Worm (Caenorhabditis elegans): Measurements from ENCODE around the gene C02F12.8.

C02F12.8 gene

DNA sequence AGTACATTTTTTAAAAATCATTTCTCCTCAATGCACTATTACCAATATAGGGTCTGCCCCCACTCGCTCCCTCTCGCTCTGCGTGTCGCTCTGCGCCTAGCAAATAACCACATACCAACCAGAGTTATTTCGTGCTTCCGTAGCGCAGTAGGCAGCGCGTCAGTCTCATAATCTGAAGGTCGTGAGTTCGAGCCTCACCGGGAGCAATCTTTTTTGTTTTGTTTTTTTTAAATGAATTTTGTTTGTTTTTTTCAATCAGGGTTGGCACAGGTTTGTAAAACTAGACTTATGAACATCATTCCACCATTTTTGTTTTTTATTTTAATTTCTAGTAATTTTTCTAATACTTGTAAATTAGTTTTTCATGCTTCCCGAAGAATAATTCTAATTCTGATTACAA lies 4.6 kb upstream of the C02F12.8 start (continued):
- TF ChIP-seq nhr-47 (tag; optimal IDR thresholded peaks at IDR 0.05): peak; percentile 83
- TF ChIP-seq lsy-2 (tag; optimal IDR thresholded peaks at IDR 0.05): peak; percentile 55 to 60
- no peak for TF ChIP-seq lir-3 (tag; optimal IDR thresholded peaks at IDR 0.05; ENCODE audit: poor library complexity)
- peak; percentile 50 for TF ChIP-seq skn-1 (tag; optimal IDR thresholded peaks at IDR 0.05)
- TF ChIP-seq vab-15 (tag; optimal IDR thresholded peaks at IDR 0.05): no peak
- TF ChIP-seq hpl-2 (GFP tag; optimal IDR thresholded peaks at IDR 0.05): no peak
- no peak for TF ChIP-seq F16B12.6 (tag; optimal IDR thresholded peaks at IDR 0.05)
- TF ChIP-seq C16A3.4 (tag; optimal IDR thresholded peaks at IDR 0.05): peak; percentile 57
- peak; percentile 51 for TF ChIP-seq fkh-10 (GFP tag; optimal IDR thresholded peaks at IDR 0.05)
- no peak for TF ChIP-seq unc-62 (GFP tag; optimal IDR thresholded peaks at IDR 0.05)
- TF ChIP-seq ces-1 (GFP tag; optimal IDR thresholded peaks at IDR 0.05): no peak
- TF ChIP-seq sup-37 (GFP tag; optimal IDR thresholded peaks at IDR 0.05): no peak
- TF ChIP-seq pax-3 (tag; optimal IDR thresholded peaks at IDR 0.05): peak; percentile 35
- TF ChIP-seq ceh-88 (GFP tag; IDR thresholded peaks at IDR 0.05): no peak
- no peak for TF ChIP-seq ets-5 (GFP tag; IDR thresholded peaks at IDR 0.05)
- TF ChIP-seq mdl-1 (tag; optimal IDR thresholded peaks at IDR 0.05): peak in 1 of 2 experiments; percentile 47
- peak; percentile 69 for TF ChIP-seq rnt-1 (tag; optimal IDR thresholded peaks at IDR 0.05)
- no peak for TF ChIP-seq nhr-237 (tag; optimal IDR thresholded peaks at IDR 0.05)
- TF ChIP-seq aha-1 (tag; optimal IDR thresholded peaks at IDR 0.05): no peak
- no peak for TF ChIP-seq alr-1 (tag; optimal IDR thresholded peaks at IDR 0.05; ENCODE audit: borderline replicate concordance)
- TF ChIP-seq grh-1 (GFP tag; IDR thresholded peaks at IDR 0.05): no peak
- TF ChIP-seq zip-4 (GFP tag; optimal IDR thresholded peaks at IDR 0.05): peak; percentile 35
- no peak for TF ChIP-seq Y116A8C.19 (tag; optimal IDR thresholded peaks at IDR 0.05; ENCODE audit: borderline replicate concordance)
- TF ChIP-seq snu-23 (GFP tag; optimal IDR thresholded peaks at IDR 0.05): peak; percentile 82
- TF ChIP-seq unc-98 (GFP tag; IDR thresholded peaks at IDR 0.05): no peak
- TF ChIP-seq elt-2 (tag; optimal IDR thresholded peaks at IDR 0.05): peak; percentile 17
- TF ChIP-seq nhr-12 (tag; optimal IDR thresholded peaks at IDR 0.05): no peak
- peak; percentile 77 for TF ChIP-seq irx-1 (tag; optimal IDR thresholded peaks at IDR 0.05)
- peak; percentile 72 for TF ChIP-seq lin-14 (GFP tag; optimal IDR thresholded peaks at IDR 0.05)
- TF ChIP-seq zag-1 (tag; optimal IDR thresholded peaks at IDR 0.05): no peak
- TF ChIP-seq fkh-8 (tag; optimal IDR thresholded peaks at IDR 0.05): peak; percentile 55
- peak; percentile 79 for TF ChIP-seq nhr-71 (tag; optimal IDR thresholded peaks at IDR 0.05)
- TF ChIP-seq nhr-76 (tag; optimal IDR thresholded peaks at IDR 0.05): no peak
- TF ChIP-seq lin-15B (tag; optimal IDR thresholded peaks at IDR 0.05): no peak
- peak; percentile 62 for TF ChIP-seq nhr-85 (tag)

DNA sequence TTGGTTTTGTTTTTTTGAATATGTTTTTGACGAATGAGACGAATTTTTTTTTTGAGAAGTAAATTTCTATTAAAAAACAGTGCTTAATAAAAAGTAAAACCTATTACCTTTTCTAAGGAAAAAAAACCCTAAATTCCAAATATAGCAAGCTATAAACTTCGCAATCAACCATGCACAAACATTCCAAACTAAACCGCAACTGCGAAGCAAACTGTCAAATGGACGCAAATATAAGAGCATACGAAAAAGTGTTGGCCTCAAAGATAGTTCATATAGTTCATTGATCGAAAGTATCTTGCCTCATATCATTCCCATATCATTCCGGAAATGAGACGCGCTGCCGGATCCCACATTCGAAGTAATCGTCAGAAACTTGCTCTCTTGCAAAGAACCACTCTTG lies 3.6 kb upstream of the C02F12.8 start, which contains the start of gene C01C4.3:
Gene C01C4.3 (plus strand): TSS at position 301 of the 400 bp plus-strand sequence.
- TF ChIP-seq efl-1 (optimal IDR thresholded peaks at IDR 0.05): no peak
- peak in 1 of 2 experiments; percentile 32 for TF ChIP-seq efl-1 (GFP tag; optimal IDR thresholded peaks at IDR 0.05 in 1 of 2)
- no peak for TF ChIP-seq rnt-1 (tag; optimal IDR thresholded peaks at IDR 0.05)

DNA sequence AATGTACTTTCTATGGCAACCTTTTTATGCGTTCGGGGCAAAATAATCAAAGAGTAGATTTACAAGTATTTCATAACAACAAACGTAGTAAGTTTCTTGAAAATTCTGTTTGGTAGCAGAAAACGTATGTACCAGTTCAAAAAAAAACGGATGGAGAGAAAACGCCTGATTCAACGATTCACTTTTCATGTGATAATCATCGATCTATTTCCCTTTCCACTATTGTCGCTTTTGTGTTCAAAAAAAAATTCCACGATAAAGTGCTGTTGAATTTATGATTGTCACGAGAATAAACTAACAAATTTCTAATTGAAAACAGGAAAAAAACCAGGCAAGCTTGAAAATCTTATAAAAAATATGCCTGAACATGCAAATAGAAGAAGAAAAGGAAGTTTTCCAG lies 2.8 kb upstream of the C02F12.8 start:
- peak; percentile 67 for TF ChIP-seq blmp-1 (tag; optimal IDR thresholded peaks at IDR 0.05)
- no peak for TF ChIP-seq fkh-8 (tag; optimal IDR thresholded peaks at IDR 0.05)

DNA sequence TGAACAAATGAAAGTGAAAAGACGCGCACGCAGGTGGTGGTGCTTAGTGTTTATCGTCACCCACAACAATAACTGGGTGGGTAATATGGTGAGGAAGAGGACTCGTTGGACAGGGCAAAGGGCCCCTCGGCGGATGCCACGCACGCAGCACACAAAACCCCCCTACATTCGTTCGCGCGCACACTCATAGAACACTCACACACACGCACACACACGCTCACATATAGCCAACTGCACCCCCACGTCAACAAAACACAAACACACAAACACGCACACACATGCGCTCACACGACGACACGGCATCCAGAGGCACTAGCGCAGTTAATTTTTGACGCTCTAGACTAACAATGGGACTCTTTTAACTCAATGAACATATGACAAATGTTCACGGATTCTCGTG lies 1.1 kb upstream of the C02F12.8 start:
- no peak for TF ChIP-seq egl-27 (tag; optimal IDR thresholded peaks at IDR 0.05)
- no peak for TF ChIP-seq mab-9 (GFP tag; IDR thresholded peaks at IDR 0.05)
- TF ChIP-seq efl-3 (GFP tag; optimal IDR thresholded peaks at IDR 0.05): no peak
- TF ChIP-seq fkh-4 (tag; optimal IDR thresholded peaks at IDR 0.05; ENCODE audit: borderline replicate concordance): no peak
- no peak for TF ChIP-seq fos-1 (tag; optimal IDR thresholded peaks at IDR 0.05)
- peak; percentile 24 for TF ChIP-seq rnt-1 (tag; optimal IDR thresholded peaks at IDR 0.05)
- no peak for TF ChIP-seq nhr-77 (tag; optimal IDR thresholded peaks at IDR 0.05)
- TF ChIP-seq unc-30 (tag; optimal IDR thresholded peaks at IDR 0.05): no peak
- TF ChIP-seq snu-23 (GFP tag; optimal IDR thresholded peaks at IDR 0.05): peak; percentile 64
- TF ChIP-seq C34B4.2 (tag; optimal IDR thresholded peaks at IDR 0.05): no peak
- peak; percentile 34 for TF ChIP-seq xbp-1 (tag; optimal IDR thresholded peaks at IDR 0.05)
- peak; percentile 40 for TF ChIP-seq blmp-1 (tag; optimal IDR thresholded peaks at IDR 0.05)
- TF ChIP-seq nhr-12 (tag; optimal IDR thresholded peaks at IDR 0.05): no peak
- no peak for TF ChIP-seq nhr-11 (tag; optimal IDR thresholded peaks at IDR 0.05)
- TF ChIP-seq alr-1 (tag; optimal IDR thresholded peaks at IDR 0.05; ENCODE audit: borderline replicate concordance): no peak
- TF ChIP-seq nhr-85 (tag): no peak
- no peak for TF ChIP-seq zag-1 (tag; optimal IDR thresholded peaks at IDR 0.05)
- TF ChIP-seq pax-3 (tag; optimal IDR thresholded peaks at IDR 0.05): no peak
- no peak for TF ChIP-seq lin-13 (GFP tag; optimal IDR thresholded peaks at IDR 0.05)
